Worm (Caenorhabditis elegans) whole organism, early embryonic: ENCODE results near the gene F11C7.7.

Source experiments
- B0310.2 ChIP-seq: sonication (generic microtip); optimal IDR thresholded peaks from 2 replicates; lab custom pipeline; 2016; ENCODE audit warnings: mild to moderate bottlenecking, missing genetic modification characterization, missing compliant biosample characterization
- F13C5.2 ChIP-seq: sonication (generic microtip); optimal IDR thresholded peaks from 2 replicates; lab custom pipeline; 2017; ENCODE audit warnings: mild to moderate bottlenecking, missing genetic modification characterization, inconsistent platforms, missing compliant biosample characterization
- aly-1 ChIP-seq: sonication (generic microtip); optimal IDR thresholded peaks from 2 replicates; lab custom pipeline; 2016; ENCODE audit warnings: missing genetic modification characterization, missing compliant biosample characterization
- ama-1 ChIP-seq: fragments of 150-350 bp; optimal IDR thresholded peaks from 2 replicates; lab custom pipeline; 2014
- ceh-13 ChIP-seq: fragments of 200-800 bp; sonication (Bioruptor generic); optimal IDR thresholded peaks from 2 replicates; lab custom pipeline; 2018; ENCODE audit warnings: mild to moderate bottlenecking, missing genetic modification characterization, missing compliant biosample characterization
- ceh-36 ChIP-seq: sonication (generic microtip); optimal IDR thresholded peaks from 2 replicates; lab custom pipeline; 2016; ENCODE audit warnings: missing genetic modification characterization, inconsistent platforms, missing compliant biosample characterization
- ets-7 ChIP-seq: sonication (generic microtip); optimal IDR thresholded peaks from 2 replicates; lab custom pipeline; 2016; ENCODE audit warnings: missing genotype, missing genetic modification characterization, missing compliant biosample characterization
- flt-1 ChIP-seq: fragments of 200-800 bp; sonication (Bioruptor generic); IDR thresholded peaks from 2 replicates; pipeline ENCODE4 v1.3.6; 2022; ENCODE audit warnings: missing genetic modification characterization, missing compliant biosample characterization
- hmbx-1 ChIP-seq: sonication (generic microtip); optimal IDR thresholded peaks from 2 replicates; lab custom pipeline; 2016; ENCODE audit warnings: mild to moderate bottlenecking, missing genetic modification characterization, missing compliant biosample characterization
- hmg-4 ChIP-seq: fragments of 200-800 bp; sonication (Bioruptor generic); optimal IDR thresholded peaks from 2 replicates; lab custom pipeline; 2018; ENCODE audit warnings: mild to moderate bottlenecking, missing genetic modification characterization, missing compliant biosample characterization
- hnd-1 ChIP-seq: sonication (generic microtip); optimal IDR thresholded peaks from 2 replicates; lab custom pipeline; 2016; ENCODE audit warnings: missing genetic modification characterization, missing compliant biosample characterization
- pes-1 ChIP-seq: fragments of 200-800 bp; sonication (Bioruptor generic); IDR thresholded peaks from 2 replicates; pipeline ENCODE4 v1.3.6; 2022; ENCODE audit warnings: missing genetic modification reagents, missing genetic modification characterization, missing compliant biosample characterization
- scrt-1 ChIP-seq: fragments of 200-800 bp; sonication (Bioruptor generic); IDR thresholded peaks from 2 replicates; pipeline ENCODE4 v1.3.6; 2022; ENCODE audit warnings: missing genetic modification characterization, missing compliant biosample characterization
- sea-1 ChIP-seq: fragments of 200-800 bp; sonication (Bioruptor generic); conservative IDR thresholded peaks from 2 replicates; pipeline ENCODE4 v1.3.6; 2022; ENCODE audit warnings: missing genetic modification characterization, missing compliant biosample characterization
- tbx-11 ChIP-seq: fragments of 200-800 bp; sonication (Bioruptor generic); IDR thresholded peaks from 2 replicates; pipeline ENCODE4 v1.3.6; 2022; ENCODE audit warnings: missing genetic modification characterization, missing compliant biosample characterization
- tbx-37 ChIP-seq: fragments of 200-800 bp; sonication (Bioruptor generic); conservative IDR thresholded peaks from 2 replicates; pipeline ENCODE4 v1.3.6; 2022; ENCODE audit warnings: missing genetic modification reagents, missing genetic modification characterization, missing compliant biosample characterization
- tra-4 ChIP-seq: sonication (generic microtip); optimal IDR thresholded peaks from 2 replicates; lab custom pipeline; 2017; ENCODE audit warnings: missing genetic modification characterization, missing compliant biosample characterization

The F11C7.7 gene

ce11 chrX:17421532-17422078 is 23.2 kb downstream of the F11C7.7 start, which contains the start of gene osm-11:
Gene osm-11, minus strand, starts transcription at chrX:17421582.
- TF ChIP-seq tbx-37 (GFP tag; lab: Robert Waterston, UW) (no peak), pes-1 (no peak), flt-1 (GFP tag; lab: Robert Waterston, UW) (no peak), ceh-13 (GFP tag; lab: Kevin White, UChicago) (no peak), hmg-4 (GFP tag; lab: Kevin White, UChicago) (no peak), ama-1 (lab: Kevin White, UChicago) (no peak), sea-1 (GFP tag; lab: Robert Waterston, UW) (no peak), F13C5.2 (tag; lab: Kevin White, UChicago) (no peak), scrt-1 (GFP tag; lab: Robert Waterston, UW) (no peak), tra-4 (no peak)

- no peak for TF ChIP-seq pes-1
Measured at ce11 chrX:17422593-17422992, 24.2 kb downstream of the F11C7.7 start.

ce11 chrX:17423894-17424594 is 25.7 kb downstream of the F11C7.7 start:
- TF ChIP-seq hnd-1 (tag; lab: Kevin White, UChicago), result no peak
- TF ChIP-seq ama-1 (lab: Kevin White, UChicago), result no peak
- no peak for TF ChIP-seq ets-7 (tag; lab: Kevin White, UChicago)
- TF ChIP-seq pes-1, result no peak
- TF ChIP-seq B0310.2 (tag; lab: Kevin White, UChicago), result no peak
- no peak for TF ChIP-seq scrt-1 (GFP tag; lab: Robert Waterston, UW)
- TF ChIP-seq tbx-37 (GFP tag; lab: Robert Waterston, UW), result no peak
- TF ChIP-seq ceh-36 (tag; lab: Kevin White, UChicago), result no peak
- TF ChIP-seq F13C5.2 (tag; lab: Kevin White, UChicago), result no peak

- TF ChIP-seq sea-1 (GFP tag; lab: Robert Waterston, UW) (no peak), F13C5.2 (tag; lab: Kevin White, UChicago) (no peak), ets-7 (tag; lab: Kevin White, UChicago) (no peak), hmg-4 (GFP tag; lab: Kevin White, UChicago) (no peak), tbx-11 (GFP tag; lab: Robert Waterston, UW) (no peak)
Measured at ce11 chrX:17424595-17424913, 26.2 kb downstream of the F11C7.7 start.

ce11 chrX:17426712-17427111 is 28.3 kb downstream of the F11C7.7 start:
- TF ChIP-seq F13C5.2 (tag; lab: Kevin White, UChicago) (no peak), ceh-13 (GFP tag; lab: Kevin White, UChicago) (no peak), hmg-4 (GFP tag; lab: Kevin White, UChicago) (no peak), ama-1 (lab: Kevin White, UChicago) (no peak), ceh-36 (tag; lab: Kevin White, UChicago) (no peak), aly-1 (tag; lab: Kevin White, UChicago) (no peak), tbx-37 (GFP tag; lab: Robert Waterston, UW) (no peak), tra-4 (no peak), hmbx-1 (tag; lab: Kevin White, UChicago) (no peak), sea-1 (GFP tag; lab: Robert Waterston, UW) (no peak)

- TF ChIP-seq ceh-36 (tag; lab: Kevin White, UChicago), result no peak
- no peak for TF ChIP-seq ets-7 (tag; lab: Kevin White, UChicago)
- TF ChIP-seq F13C5.2 (tag; lab: Kevin White, UChicago), result no peak
- no peak for TF ChIP-seq aly-1 (tag; lab: Kevin White, UChicago)
- no peak for TF ChIP-seq sea-1 (GFP tag; lab: Robert Waterston, UW)
- no peak for TF ChIP-seq B0310.2 (tag; lab: Kevin White, UChicago)
- no peak for TF ChIP-seq hnd-1 (tag; lab: Kevin White, UChicago)
- TF ChIP-seq ama-1 (lab: Kevin White, UChicago), result no peak
Measured at ce11 chrX:17427778-17428177, 29.4 kb downstream of the F11C7.7 start.

- TF ChIP-seq tbx-11 (GFP tag; lab: Robert Waterston, UW) (no peak), ceh-13 (GFP tag; lab: Kevin White, UChicago) (no peak), ceh-36 (tag; lab: Kevin White, UChicago) (no peak), F13C5.2 (tag; lab: Kevin White, UChicago) (no peak), ama-1 (lab: Kevin White, UChicago) (no peak), ets-7 (tag; lab: Kevin White, UChicago) (no peak), flt-1 (GFP tag; lab: Robert Waterston, UW) (no peak), hmg-4 (GFP tag; lab: Kevin White, UChicago) (no peak), hmbx-1 (tag; lab: Kevin White, UChicago) (no peak), tbx-37 (GFP tag; lab: Robert Waterston, UW) (no peak), B0310.2 (tag; lab: Kevin White, UChicago) (no peak), tra-4 (no peak), aly-1 (tag; lab: Kevin White, UChicago) (no peak)
Measured at ce11 chrX:17428803-17429202, 30.4 kb downstream of the F11C7.7 start, which contains the start of gene pbo-6. Gene pbo-6, plus strand, starts transcription at chrX:17429042.

ce11 chrX:17434234-17434633 is 35.8 kb downstream of the F11C7.7 start, which contains the start of gene fubl-3:
Gene fubl-3, plus strand, starts transcription at chrX:17434445.
- TF ChIP-seq F13C5.2 (tag; lab: Kevin White, UChicago) (no peak), hmg-4 (GFP tag; lab: Kevin White, UChicago) (no peak), tbx-37 (GFP tag; lab: Robert Waterston, UW) (0 out of 2 replicates have a peak, but pooled peaks have one; percentile 7), hnd-1 (tag; lab: Kevin White, UChicago) (no peak), B0310.2 (tag; lab: Kevin White, UChicago) (no peak), ama-1 (lab: Kevin White, UChicago) (no peak)
